Worm (Caenorhabditis elegans) whole organism, young adult: ENCODE data around the gene R12B2.6.

Experiments used
- ZK185.1 ChIP-seq: sonication (generic microtip); optimal IDR thresholded peaks from 2 replicates; lab custom pipeline; 2016; ENCODE audit warnings: mild to moderate bottlenecking, missing genetic modification characterization, missing compliant biosample characterization; ENCODE audit not compliant: poor library complexity, severe bottlenecking
- atf-7 ChIP-seq: sonication (generic microtip); optimal IDR thresholded peaks from 2 replicates; lab custom pipeline; 2017; ENCODE audit warnings: mild to moderate bottlenecking, missing genetic modification characterization, missing compliant biosample characterization
- ceh-91 ChIP-seq: fragments of 200-800 bp; sonication (Bioruptor generic); IDR thresholded peaks from 2 replicates; pipeline ENCODE4 v1.3.6; 2022; ENCODE audit warnings: missing genetic modification reagents, missing genetic modification characterization, missing compliant biosample characterization
- egrh-3 ChIP-seq: fragments of 200-800 bp; sonication (Bioruptor generic); IDR thresholded peaks from 2 replicates; pipeline ENCODE4 v1.3.6; 2022; ENCODE audit warnings: missing genetic modification reagents, missing genetic modification characterization, missing compliant biosample characterization
- ets-4 ChIP-seq: fragments of 200-800 bp; sonication (Bioruptor generic); optimal IDR thresholded peaks from 2 replicates; lab custom pipeline; 2018; ENCODE audit warnings: mild to moderate bottlenecking, missing genetic modification characterization, missing compliant biosample characterization
- hlh-26 ChIP-seq: fragments of 200-800 bp; sonication (Bioruptor generic); conservative IDR thresholded peaks from 2 replicates; pipeline ENCODE4 v1.3.6; 2022; ENCODE audit warnings: missing genetic modification reagents, missing genetic modification characterization, missing compliant biosample characterization
- lin-35 ChIP-seq, 3 experiments: fragments of 150-350 bp in 2 of 3; sonication (generic microtip) in 1 of 3; optimal IDR thresholded peaks; 2 replicates each; lab custom pipeline; 2014 to 2018; ENCODE audit warnings: missing biosample characterization in 3 of 3, missing genetic modification characterization in 3 of 3, missing genetic modification reagents in 3 of 3
- madf-3 ChIP-seq: fragments of 200-800 bp; sonication (Bioruptor generic); IDR thresholded peaks from 2 replicates; pipeline ENCODE4 v1.3.6; 2022; ENCODE audit warnings: missing genetic modification reagents, missing genetic modification characterization, missing compliant biosample characterization
- nhr-179 ChIP-seq: sonication (generic microtip); optimal IDR thresholded peaks from 2 replicates; lab custom pipeline; 2016; ENCODE audit warnings: mild to moderate bottlenecking, missing genetic modification characterization, missing compliant biosample characterization
- sdz-38 ChIP-seq: sonication (generic microtip); optimal IDR thresholded peaks from 2 replicates; lab custom pipeline; 2016; ENCODE audit warnings: missing genotype, missing genetic modification characterization, missing compliant biosample characterization
- unc-130 ChIP-seq: sonication (generic microtip); optimal IDR thresholded peaks from 2 replicates; lab custom pipeline; 2016; ENCODE audit warnings: missing genetic modification reagents, missing genetic modification characterization, missing compliant biosample characterization

ce11 chrIII:5812672-5813071 is 21.3 kb downstream of the R12B2.6 start:
- no peak for TF ChIP-seq ceh-91 (GFP tag; lab: Robert Waterston, UW)
- no peak for TF ChIP-seq hlh-26 (GFP tag; lab: Robert Waterston, UW)
- TF ChIP-seq nhr-179: no peak
- TF ChIP-seq madf-3 (GFP tag; lab: Robert Waterston, UW): no peak
- TF ChIP-seq unc-130 (GFP tag; lab: Kevin White, UChicago): no peak
- no peak for TF ChIP-seq ets-4 (GFP tag; lab: Kevin White, UChicago)
- no peak for TF ChIP-seq sdz-38 (tag; lab: Kevin White, UChicago)
- TF ChIP-seq atf-7 (tag; lab: Kevin White, UChicago): no peak
- TF ChIP-seq egrh-3 (GFP tag; lab: Robert Waterston, UW): no peak
- no peak for TF ChIP-seq ZK185.1 (tag; lab: Kevin White, UChicago)
- no peak for TF ChIP-seq lin-35 (GFP tag; optimal IDR thresholded peaks at IDR 0.05; lab: Kevin White, UChicago)
